Fruit fly (Drosophila melanogaster): ENCODE data around the gene hwt.
A peak's percentile ranks its signal among the peaks of the same experiment; 100 is the strongest.

Gene hwt

DNA sequence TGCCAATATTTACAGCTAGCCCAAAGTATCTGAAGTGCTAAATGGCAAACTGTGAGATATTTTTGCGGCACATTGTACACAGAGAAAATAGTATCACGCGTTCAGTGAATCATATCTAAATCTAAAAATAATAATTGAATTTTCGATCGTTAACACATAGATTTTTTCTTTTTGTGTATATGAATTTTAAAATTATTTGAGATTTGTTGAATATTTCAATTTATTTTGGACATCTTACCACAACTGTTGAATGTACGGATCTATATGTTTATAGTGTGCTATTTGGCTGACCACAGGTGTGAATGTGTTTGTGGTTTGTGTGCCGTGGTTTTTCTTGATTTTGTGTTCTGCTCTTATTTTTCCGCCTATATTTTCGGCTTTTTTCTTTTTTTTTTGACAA lies 98.5 kb downstream of the hwt start (continued):
- TF ChIP-seq Hr78 (GFP tag; optimal IDR thresholded peaks at IDR 0.05) (no peak), p53 (GFP tag; optimal IDR thresholded peaks at IDR 0.05) (no peak), NC2β (GFP tag; optimal IDR thresholded peaks at IDR 0.05) (no peak), bsh (GFP tag; optimal IDR thresholded peaks at IDR 0.05) (peak in 1 of 2 experiments; percentile 60), croc (GFP tag; conservative IDR thresholded peaks at IDR 0.05) (no peak), MBD-R2 (GFP tag; IDR thresholded peaks at IDR 0.05) (0 out of 2 replicates have a peak, but pooled peaks have one; percentile 18), CG5180 (GFP tag; optimal IDR thresholded peaks at IDR 0.05) (peak; percentile 3), Dek (tag; optimal IDR thresholded peaks at IDR 0.05) (peak; percentile 50), hkb (optimal IDR thresholded peaks at IDR 0.05) (no peak), hkb (GFP tag; IDR thresholded peaks at IDR 0.05) (peak; percentile 10; the same call in 1 of the 2 replicates), CG7357 (GFP tag; IDR thresholded peaks at IDR 0.05) (peak; percentile 60; the same call in 2 of the 3 replicates), CG30403 (GFP tag; optimal IDR thresholded peaks at IDR 0.05) (peak; percentile 68), CG2889 (GFP tag; IDR thresholded peaks at IDR 0.05) (0 out of 3 replicates have a peak, but pooled peaks have one; percentile 33), CG14441 (GFP tag; IDR thresholded peaks at IDR 0.05) (peak; percentile 69), Bgb (GFP tag; IDR thresholded peaks at IDR 0.05; ENCODE audit: partially characterized antibody) (no peak), tin (GFP tag; optimal IDR thresholded peaks at IDR 0.05) (peak; percentile 42), CG18764 (GFP tag; optimal IDR thresholded peaks at IDR 0.05) (peak; percentile 15), esg (GFP tag; conservative IDR thresholded peaks at IDR 0.05) (peak; percentile 58), Hmr (GFP tag; optimal IDR thresholded peaks at IDR 0.05) (peak; percentile 78), Hsf (GFP tag; optimal IDR thresholded peaks at IDR 0.05) (peak; percentile 56), D (optimal IDR thresholded peaks at IDR 0.05) (no peak), D (GFP tag; optimal IDR thresholded peaks at IDR 0.05) (peak; percentile 16), CG10654 (GFP tag; optimal IDR thresholded peaks at IDR 0.05) (peak; percentile 13), CG13287 (GFP tag; IDR thresholded peaks at IDR 0.05; ENCODE audit: partially characterized antibody) (no peak), Trl (optimal IDR thresholded peaks at IDR 0.05) (no peak), Trl (GFP tag; optimal IDR thresholded peaks at IDR 0.05) (peak; percentile 2), wor (GFP tag; IDR thresholded peaks at IDR 0.05) (0 out of 2 replicates have a peak, but pooled peaks have one; percentile 22), Nf-YB (GFP tag; optimal IDR thresholded peaks at IDR 0.05) (peak; percentile 43), HLH54F (GFP tag; optimal IDR thresholded peaks at IDR 0.05) (peak; percentile 43), toy (GFP tag; IDR thresholded peaks at IDR 0.05) (no peak), vnd (GFP tag; IDR thresholded peaks at IDR 0.05; ENCODE audit: partially characterized antibody) (no peak), CG2712 (tag; optimal IDR thresholded peaks at IDR 0.05) (peak; percentile 48), CG32532 (GFP tag; IDR thresholded peaks at IDR 0.05) (peak; percentile 71), dm (GFP tag; optimal IDR thresholded peaks at IDR 0.05) (peak; percentile 40), CG18619 (GFP tag; optimal IDR thresholded peaks at IDR 0.05) (peak; percentile 70), ab (GFP tag; optimal IDR thresholded peaks at IDR 0.05) (peak; percentile 39), lilli (GFP tag; optimal IDR thresholded peaks at IDR 0.05) (peak; percentile 67), Aef1 (GFP tag; IDR thresholded peaks at IDR 0.05) (peak; percentile 55), her (GFP tag; optimal IDR thresholded peaks at IDR 0.05) (no peak), nom (GFP tag; optimal IDR thresholded peaks at IDR 0.05) (no peak), CG12659 (GFP tag; optimal IDR thresholded peaks at IDR 0.05) (peak; percentile 67), luna (GFP tag; optimal IDR thresholded peaks at IDR 0.05) (no peak), tup (GFP tag; optimal IDR thresholded peaks at IDR 0.05) (no peak), CG7372 (GFP tag; IDR thresholded peaks at IDR 0.05) (peak; percentile 63; the same call in 1 of the 2 replicates), Hr39 (optimal IDR thresholded peaks at IDR 0.05) (no peak), CG13123 (GFP tag; optimal IDR thresholded peaks at IDR 0.05) (peak; percentile 11), Ada2b (GFP tag; IDR thresholded peaks at IDR 0.05) (peak; percentile 51; the same call in 1 of the 2 replicates), CG11398 (GFP tag; optimal IDR thresholded peaks at IDR 0.05) (peak; percentile 19), CG4424 (GFP tag; optimal IDR thresholded peaks at IDR 0.05) (peak; percentile 51), CrebB (tag; optimal IDR thresholded peaks at IDR 0.05) (peak; percentile 13), CG8924 (tag; optimal IDR thresholded peaks at IDR 0.05) (peak; percentile 53), ssp (GFP tag; IDR thresholded peaks at IDR 0.05) (peak; percentile 17; the same call in 1 of the 2 replicates)
